Worm (Caenorhabditis elegans) whole organism, young adult: ENCODE data around the gene gpa-7.

Experiments used
- F23B12.7 ChIP-seq: sonication (generic microtip); optimal IDR thresholded peaks from 2 replicates; lab custom pipeline; 2017; ENCODE audit warnings: missing genetic modification characterization, mild to moderate bottlenecking, missing compliant biosample characterization, antibody characterized with exemption, moderate library complexity; ENCODE audit not compliant: insufficient read depth
- F33H1.4 ChIP-seq: fragments of 200-800 bp; sonication (Bioruptor generic); IDR thresholded peaks from 2 replicates; pipeline ENCODE4 v1.3.6; 2022; ENCODE audit warnings: missing genetic modification reagents, missing genetic modification characterization, missing compliant biosample characterization
- F52B5.7 ChIP-seq: sonication (generic microtip); optimal IDR thresholded peaks from 2 replicates; lab custom pipeline; 2016; ENCODE audit warnings: mild to moderate bottlenecking, missing genetic modification characterization, missing compliant biosample characterization
- Y67H2A.10 ChIP-seq: fragments of 200-800 bp; sonication (Bioruptor generic); conservative IDR thresholded peaks from 2 replicates; pipeline ENCODE4 v1.3.6; 2022; ENCODE audit warnings: missing genetic modification reagents, missing genetic modification characterization, missing compliant biosample characterization
- akir-1 ChIP-seq: fragments of 200-800 bp; sonication (Bioruptor generic); optimal IDR thresholded peaks from 2 replicates; lab custom pipeline; 2018; ENCODE audit warnings: mild to moderate bottlenecking, missing genetic modification characterization, moderate library complexity, missing compliant biosample characterization
- athp-1 ChIP-seq: sonication (generic microtip); optimal IDR thresholded peaks from 2 replicates; lab custom pipeline; 2017; ENCODE audit warnings: mild to moderate bottlenecking, missing genetic modification characterization, missing compliant biosample characterization
- attf-5 ChIP-seq: fragments of 200-800 bp; sonication (Bioruptor generic); optimal IDR thresholded peaks from 2 replicates; lab custom pipeline; 2018; ENCODE audit warnings: mild to moderate bottlenecking, missing genetic modification characterization, missing compliant biosample characterization
- attf-6 ChIP-seq: fragments of 200-800 bp; sonication (Bioruptor generic); IDR thresholded peaks from 2 replicates; pipeline ENCODE4 v1.3.6; 2022; ENCODE audit warnings: missing genetic modification reagents, missing genetic modification characterization, missing compliant biosample characterization
- cebp-1 ChIP-seq, 2 experiments: fragments of 200-800 bp in 1 of 2; sonication (Bioruptor generic) in 1 of 2; sonication (generic microtip) in 1 of 2; IDR thresholded peaks in 1 of 2; optimal IDR thresholded peaks in 1 of 2; 2 replicates each; pipeline versions ENCODE4 v1.3.6 to Lab custom; 2017 to 2022; ENCODE audit warnings: missing compliant biosample characterization in 2 of 2, missing genetic modification characterization in 2 of 2, mild to moderate bottlenecking in 1 of 2, missing genetic modification reagents in 1 of 2, moderate library complexity in 1 of 2
- cebp-2 ChIP-seq: fragments of 200-800 bp; sonication (Bioruptor generic); IDR thresholded peaks from 2 replicates; pipeline ENCODE4 v1.3.6; 2022; ENCODE audit warnings: missing genetic modification characterization, missing compliant biosample characterization
- ceh-100 ChIP-seq: fragments of 200-800 bp; sonication (Bioruptor generic); IDR thresholded peaks from 2 replicates; pipeline ENCODE4 v1.3.6; 2022; ENCODE audit warnings: missing genetic modification reagents, missing genetic modification characterization, missing compliant biosample characterization
- ceh-79 ChIP-seq: sonication (generic microtip); optimal IDR thresholded peaks from 2 replicates; lab custom pipeline; 2017; ENCODE audit warnings: mild to moderate bottlenecking, missing genetic modification characterization, missing compliant biosample characterization
- chd-7 ChIP-seq: sonication (generic microtip); optimal IDR thresholded peaks from 2 replicates; lab custom pipeline; 2016; ENCODE audit warnings: mild to moderate bottlenecking, missing genetic modification characterization, moderate library complexity, missing compliant biosample characterization
- die-1 ChIP-seq: sonication (generic microtip); optimal IDR thresholded peaks from 2 replicates; lab custom pipeline; 2016; ENCODE audit warnings: missing genotype, mild to moderate bottlenecking, missing genetic modification characterization, missing compliant biosample characterization
- dox-1 ChIP-seq: fragments of 200-800 bp; sonication (Bioruptor generic); IDR thresholded peaks from 2 replicates; pipeline ENCODE4 v1.3.6; 2022; ENCODE audit warnings: missing genetic modification reagents, missing genetic modification characterization, missing compliant biosample characterization
- efl-1 ChIP-seq: fragments of 150-350 bp; optimal IDR thresholded peaks from 2 replicates; lab custom pipeline; 2014; ENCODE audit warnings: missing biosample characterization, missing genetic modification reagents, missing genetic modification characterization
- ekl-4 ChIP-seq: fragments of 200-800 bp; sonication (Bioruptor generic); IDR thresholded peaks from 2 replicates; pipeline ENCODE4 v1.3.6; 2022; ENCODE audit warnings: missing genetic modification reagents, missing genetic modification characterization, missing compliant biosample characterization
- gei-17 ChIP-seq: fragments of 200-800 bp; sonication (Bioruptor generic); optimal IDR thresholded peaks from 2 replicates; lab custom pipeline; 2018; ENCODE audit warnings: mild to moderate bottlenecking, missing genetic modification characterization, missing compliant biosample characterization
- hmg-1.2 ChIP-seq: fragments of 200-800 bp; sonication (Bioruptor generic); IDR thresholded peaks from 2 replicates; pipeline ENCODE4 v1.3.6; 2022; ENCODE audit warnings: missing genetic modification reagents, missing genetic modification characterization, missing compliant biosample characterization
- hsf-1 ChIP-seq: fragments of 200-800 bp; sonication (Bioruptor generic); IDR thresholded peaks from 2 replicates; pipeline ENCODE4 v1.3.6; 2022; ENCODE audit warnings: missing genetic modification reagents, missing genetic modification characterization, missing compliant biosample characterization
- let-607 ChIP-seq, 2 experiments: fragments of 200-800 bp in 1 of 2; sonication (Bioruptor generic) in 1 of 2; sonication (generic microtip) in 1 of 2; optimal IDR thresholded peaks; 2 replicates each; lab custom pipeline; 2016 to 2018; ENCODE audit warnings: mild to moderate bottlenecking in 2 of 2, missing compliant biosample characterization in 2 of 2, missing genetic modification characterization in 2 of 2, moderate library complexity in 2 of 2, missing genotype in 1 of 2
- lin-40 ChIP-seq: sonication (generic microtip); optimal IDR thresholded peaks from 2 replicates; lab custom pipeline; 2016; ENCODE audit warnings: missing genetic modification characterization, mild to moderate bottlenecking, missing compliant biosample characterization, missing genotype, missing genetic modification reagents
- lsl-1 ChIP-seq: fragments of 200-800 bp; sonication (Bioruptor generic); optimal IDR thresholded peaks from 2 replicates; lab custom pipeline; 2018; ENCODE audit warnings: mild to moderate bottlenecking, missing genetic modification characterization, moderate library complexity, missing compliant biosample characterization
- madf-6 ChIP-seq: fragments of 200-800 bp; sonication (Bioruptor generic); IDR thresholded peaks from 2 replicates; pipeline ENCODE4 v1.3.6; 2022; ENCODE audit warnings: missing genetic modification reagents, missing genetic modification characterization, missing compliant biosample characterization
- madf-8 ChIP-seq: fragments of 200-800 bp; sonication (Bioruptor generic); conservative IDR thresholded peaks from 2 replicates; pipeline ENCODE4 v1.3.6; 2022; ENCODE audit warnings: missing genetic modification reagents, missing genetic modification characterization, missing compliant biosample characterization
- mcd-1 ChIP-seq: fragments of 200-800 bp; sonication (Bioruptor generic); IDR thresholded peaks from 2 replicates; pipeline ENCODE4 v1.3.6; 2022; ENCODE audit warnings: missing genetic modification reagents, missing genetic modification characterization, missing compliant biosample characterization
- nhr-80 ChIP-seq: sonication (generic microtip); optimal IDR thresholded peaks from 2 replicates; lab custom pipeline; 2016; ENCODE audit warnings: missing genetic modification characterization, missing compliant biosample characterization
- pbrm-1 ChIP-seq: fragments of 200-800 bp; sonication (Bioruptor generic); IDR thresholded peaks from 2 replicates; pipeline ENCODE4 v1.3.6; 2022; ENCODE audit warnings: missing genetic modification reagents, missing genetic modification characterization, missing compliant biosample characterization
- rcor-1 ChIP-seq: fragments of 200-800 bp; sonication (Bioruptor generic); IDR thresholded peaks from 2 replicates; pipeline ENCODE4 v1.3.6; 2022; ENCODE audit warnings: missing genetic modification reagents, missing genetic modification characterization, missing compliant biosample characterization
- repo-1 ChIP-seq: sonication (generic microtip); optimal IDR thresholded peaks from 2 replicates; lab custom pipeline; 2017; ENCODE audit warnings: mild to moderate bottlenecking, missing genetic modification characterization, missing compliant biosample characterization
- snpc-1.3 ChIP-seq: sonication (generic microtip); optimal IDR thresholded peaks from 2 replicates; lab custom pipeline; 2017; ENCODE audit warnings: missing genetic modification characterization, mild to moderate bottlenecking, missing compliant biosample characterization, antibody characterized with exemption, moderate library complexity, missing genotype, missing genetic modification reagents; ENCODE audit not compliant: insufficient read depth
- snpc-3.4 ChIP-seq: sonication (generic microtip); optimal IDR thresholded peaks from 2 replicates; lab custom pipeline; 2017; ENCODE audit warnings: missing genetic modification characterization, mild to moderate bottlenecking, missing compliant biosample characterization, antibody characterized with exemption, moderate library complexity, missing genotype, missing genetic modification reagents
- snpc-4 ChIP-seq, 5 experiments: fragments of 150-350 bp in 1 of 5; sonication (generic microtip) in 4 of 5; optimal IDR thresholded peaks; 2 replicates each; lab custom pipeline; 2014 to 2018; ENCODE audit warnings: missing genetic modification characterization in 5 of 5, missing biosample characterization in 3 of 5, antibody characterized with exemption in 2 of 5, mild to moderate bottlenecking in 2 of 5, missing compliant biosample characterization in 2 of 5, missing genotype in 2 of 5, moderate library complexity in 2 of 5, missing genetic modification reagents in 1 of 5
- tbp1 ChIP-seq: fragments of 200-800 bp; sonication (Bioruptor generic); optimal IDR thresholded peaks from 2 replicates; lab custom pipeline; 2018; ENCODE audit warnings: mild to moderate bottlenecking, missing genetic modification characterization, missing compliant biosample characterization
- tlf-1 ChIP-seq: fragments of 200-800 bp; sonication (Bioruptor generic); optimal IDR thresholded peaks from 2 replicates; lab custom pipeline; 2018; ENCODE audit warnings: mild to moderate bottlenecking, missing genetic modification characterization, missing compliant biosample characterization
- unc-130 ChIP-seq: sonication (generic microtip); optimal IDR thresholded peaks from 2 replicates; lab custom pipeline; 2016; ENCODE audit warnings: missing genetic modification reagents, missing genetic modification characterization, missing compliant biosample characterization
- xnd-1 ChIP-seq: sonication (generic microtip); optimal IDR thresholded peaks from 2 replicates; lab custom pipeline; 2016; ENCODE audit warnings: missing genotype, missing genetic modification reagents, missing genetic modification characterization, missing compliant biosample characterization
- zim-3 ChIP-seq: sonication (generic microtip); optimal IDR thresholded peaks from 2 replicates; lab custom pipeline; 2017; ENCODE audit warnings: mild to moderate bottlenecking, missing genetic modification characterization, moderate library complexity, missing compliant biosample characterization
- ztf-18 ChIP-seq: sonication (generic microtip); optimal IDR thresholded peaks from 2 replicates; lab custom pipeline; 2016; ENCODE audit warnings: missing genotype, mild to moderate bottlenecking, missing genetic modification characterization, missing compliant biosample characterization
- ztf-28 ChIP-seq: fragments of 200-800 bp; sonication (Bioruptor generic); IDR thresholded peaks from 2 replicates; pipeline ENCODE4 v1.3.6; 2022; ENCODE audit warnings: missing genetic modification reagents, missing genetic modification characterization, missing compliant biosample characterization

Gene gpa-7

DNA sequence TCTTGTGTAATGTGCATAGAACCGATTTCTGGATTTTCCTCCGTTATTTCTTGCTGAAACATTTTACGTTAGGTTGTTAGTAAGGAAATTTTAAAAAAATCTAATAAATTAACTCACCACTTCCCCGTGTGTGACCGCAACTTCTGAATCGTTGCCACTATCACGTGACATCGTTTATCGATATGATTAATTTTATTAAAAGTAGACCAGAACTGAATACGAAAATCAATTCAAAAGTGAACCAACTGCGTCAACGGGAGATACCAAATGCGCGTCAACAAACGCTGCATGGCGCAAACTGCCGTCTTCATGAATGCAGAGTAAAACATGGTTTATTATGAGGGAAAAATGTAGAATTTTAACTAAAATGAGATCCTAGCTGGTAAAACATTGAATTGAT, 37.8 kb upstream of the gpa-7 start, which contains the start of gene sir-2.1:
TSS of gene sir-2.1 (minus strand) at position 212 of the 400 bp plus-strand sequence.
- peak; percentile 44 for TF ChIP-seq hmg-1.2 (GFP tag; lab: Robert Waterston, UW)
- peak in 1 of 2 experiments; percentile 20 for TF ChIP-seq let-607 (tag; optimal IDR thresholded peaks at IDR 0.05; lab: Kevin White, UChicago)
- peak; percentile 18 for TF ChIP-seq lin-40
- 0 out of 2 replicates have a peak, but pooled peaks have one; percentile 26 for TF ChIP-seq ceh-100 (GFP tag; lab: Robert Waterston, UW)
- TF ChIP-seq madf-8 (GFP tag; lab: Robert Waterston, UW), result no peak
- TF ChIP-seq snpc-4 (GFP tag; optimal IDR thresholded peaks at IDR 0.05; lab: Kevin White, UChicago), result no peak
- TF ChIP-seq snpc-4 (tag; optimal IDR thresholded peaks at IDR 0.05; lab: Kevin White, UChicago), result peak in 2 of 4 experiments; percentile 28
- 0 out of 2 replicates have a peak, but pooled peaks have one; percentile 57 for TF ChIP-seq dox-1
- TF ChIP-seq ceh-79, result peak; percentile 37
- TF ChIP-seq hsf-1 (GFP tag; lab: Robert Waterston, UW), result 0 out of 2 replicates have a peak, but pooled peaks have one; percentile 40
- no peak for TF ChIP-seq Y67H2A.10 (GFP tag; lab: Robert Waterston, UW)
- TF ChIP-seq tlf-1 (GFP tag; lab: Kevin White, UChicago), result peak; percentile 18
- peak; percentile 40; the same call in 1 of the 2 replicates for TF ChIP-seq pbrm-1 (GFP tag; lab: Robert Waterston, UW)
- TF ChIP-seq attf-5 (GFP tag; lab: Kevin White, UChicago), result peak; percentile 61
- peak; percentile 19 for TF ChIP-seq gei-17 (GFP tag; lab: Kevin White, UChicago)
- peak; percentile 5 for TF ChIP-seq die-1 (tag; lab: Kevin White, UChicago)
- TF ChIP-seq F23B12.7 (tag; lab: Kevin White, UChicago), result peak; percentile 16
- TF ChIP-seq cebp-2, result no peak
- TF ChIP-seq ztf-18, result peak; percentile 91
- no peak for TF ChIP-seq cebp-1 (GFP tag; IDR thresholded peaks at IDR 0.05; lab: Robert Waterston, UW)
- peak; percentile 55 for TF ChIP-seq cebp-1 (tag; optimal IDR thresholded peaks at IDR 0.05; lab: Kevin White, UChicago)
- TF ChIP-seq xnd-1 (tag; lab: Kevin White, UChicago), result peak; percentile 11
- peak; percentile 29 for TF ChIP-seq athp-1
- TF ChIP-seq nhr-80, result no peak
- TF ChIP-seq ekl-4, result peak; percentile 42; the same call in 1 of the 2 replicates
- 0 out of 2 replicates have a peak, but pooled peaks have one; percentile 25 for TF ChIP-seq rcor-1 (GFP tag; lab: Robert Waterston, UW)
- TF ChIP-seq mcd-1, result peak; percentile 44; the same call in 1 of the 2 replicates
- TF ChIP-seq madf-6 (GFP tag; lab: Robert Waterston, UW), result peak; percentile 46; the same call in 1 of the 2 replicates
- no peak for TF ChIP-seq zim-3 (tag; lab: Kevin White, UChicago)
- peak; percentile 26 for TF ChIP-seq lsl-1 (GFP tag; lab: Kevin White, UChicago)
- TF ChIP-seq F52B5.7 (tag; lab: Kevin White, UChicago), result peak; percentile 6
- peak; percentile 66 for TF ChIP-seq F33H1.4
- TF ChIP-seq snpc-1.3 (tag; lab: Kevin White, UChicago), result no peak
- TF ChIP-seq akir-1 (GFP tag; lab: Kevin White, UChicago), result no peak
- TF ChIP-seq efl-1 (GFP tag; lab: Kevin White, UChicago), result no peak
- TF ChIP-seq unc-130, result peak; percentile 18
- TF ChIP-seq repo-1 (tag; lab: Kevin White, UChicago), result peak; percentile 88
- TF ChIP-seq snpc-3.4, result peak; percentile 35
- TF ChIP-seq attf-6, result peak; percentile 51
- no peak for TF ChIP-seq ztf-28 (GFP tag; lab: Robert Waterston, UW)
- TF ChIP-seq chd-7, result peak; percentile 13
- TF ChIP-seq tbp1 (GFP tag; lab: Kevin White, UChicago), result peak; percentile 2
